Fruit fly (Drosophila melanogaster): ENCODE measurements around the gene CG3430.

DNA sequence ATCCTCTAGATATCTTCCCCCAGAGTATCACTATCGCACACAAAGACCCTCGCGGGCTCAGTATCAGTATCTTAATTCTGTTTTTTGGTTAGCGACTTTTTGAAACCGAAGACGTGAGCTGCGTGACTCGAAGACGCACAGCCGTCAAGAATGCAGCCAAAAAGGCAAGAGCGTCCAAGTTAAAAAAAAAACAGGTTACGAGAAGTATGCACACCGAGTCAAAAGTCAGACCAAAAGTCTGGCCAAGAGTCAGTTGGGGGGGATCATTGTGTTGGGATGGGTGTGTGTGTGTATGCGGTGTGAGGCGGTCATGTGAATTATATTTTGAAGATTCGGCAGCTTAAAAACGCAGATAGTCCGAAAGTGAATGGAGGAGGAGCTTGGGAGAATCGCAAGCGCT lies 48.7 kb downstream of the CG3430 start:
- TF ChIP-seq CG12659 (GFP tag; optimal IDR thresholded peaks at IDR 0.05) = no peak
- TF ChIP-seq ewg (GFP tag; optimal IDR thresholded peaks at IDR 0.05) = no peak
- TF ChIP-seq pb (GFP tag; optimal IDR thresholded peaks at IDR 0.05) = no peak
- no peak for TF ChIP-seq tup (GFP tag; optimal IDR thresholded peaks at IDR 0.05)
- no peak for TF ChIP-seq CG8359 (GFP tag; optimal IDR thresholded peaks at IDR 0.05; ENCODE audit: borderline replicate concordance)
- TF ChIP-seq unpg (GFP tag; optimal IDR thresholded peaks at IDR 0.05) = no peak
- no peak for TF ChIP-seq crp (GFP tag; optimal IDR thresholded peaks at IDR 0.05)
- TF ChIP-seq Lhr (GFP tag; optimal IDR thresholded peaks at IDR 0.05) = no peak
- TF ChIP-seq org-1 (GFP tag; optimal IDR thresholded peaks at IDR 0.05) = no peak
- no peak for TF ChIP-seq CG10959 (GFP tag; IDR thresholded peaks at IDR 0.05)
- TF ChIP-seq hb (GFP tag; IDR thresholded peaks at IDR 0.05; ENCODE audit: partially characterized antibody) = no peak
- no peak for TF ChIP-seq Deaf1 (tag; optimal IDR thresholded peaks at IDR 0.05)
- no peak for TF ChIP-seq CG7271 (tag; optimal IDR thresholded peaks at IDR 0.05)
- TF ChIP-seq sug (tag; optimal IDR thresholded peaks at IDR 0.05) = no peak

Data from whole organism, embryonic.